Fruit fly (Drosophila melanogaster) whole organism, embryonic: ENCODE results near the gene CG13309.
A peak's percentile ranks its signal among the peaks of the same experiment; 100 is the strongest.

Experiments used
- C15 ChIP-seq: fragments of 200-800 bp; sonication (Bioruptor generic); IDR thresholded peaks from 3 replicates; pipeline ENCODE4 v1.3.6; 2022; ENCODE audit warnings: missing biosample characterization, missing genetic modification characterization
- CG1024 ChIP-seq: fragments of 200-800 bp; sonication (Bioruptor generic); IDR thresholded peaks from 2 replicates; pipeline ENCODE4 v1.3.6; 2022; ENCODE audit warnings: missing biosample characterization, missing genetic modification characterization
- CG10274 ChIP-seq: fragments of 200-800 bp; sonication (Bioruptor generic); optimal IDR thresholded peaks from 3 replicates; lab custom pipeline; 2017; ENCODE audit warnings: missing biosample characterization, mild to moderate bottlenecking, missing genetic modification characterization
- CG10431 ChIP-seq: fragments of 200-800 bp; sonication (Bioruptor generic); optimal IDR thresholded peaks from 3 replicates; lab custom pipeline; 2018; ENCODE audit warnings: missing biosample characterization, mild to moderate bottlenecking, missing genetic modification characterization
- CG10959 ChIP-seq: fragments of 200-800 bp; sonication (Bioruptor generic); IDR thresholded peaks from 2 replicates; pipeline ENCODE4 v1.3.6; 2022; ENCODE audit warnings: missing biosample characterization, missing genetic modification characterization
- CG11695 ChIP-seq: fragments of 200-800 bp; sonication (Bioruptor generic); IDR thresholded peaks from 3 replicates; pipeline ENCODE4 v1.3.6; 2022; ENCODE audit warnings: missing biosample characterization, missing genetic modification characterization
- CG11723 ChIP-seq: fragments of 200-800 bp; sonication (Bioruptor generic); optimal IDR thresholded peaks from 2 replicates; lab custom pipeline; 2017; ENCODE audit warnings: missing biosample characterization, mild to moderate bottlenecking, missing genetic modification characterization
- CG13287 ChIP-seq: fragments of 200-800 bp; sonication (Bioruptor generic); IDR thresholded peaks from 2 replicates; pipeline ENCODE4 v1.3.6; 2022; ENCODE audit warnings: missing biosample characterization, missing genetic modification characterization; ENCODE audit not compliant: partially characterized antibody
- CG14860 ChIP-seq: fragments of 200-800 bp; sonication (Bioruptor generic); IDR thresholded peaks from 3 replicates; pipeline ENCODE4 v1.3.6; 2022; ENCODE audit warnings: missing biosample characterization, missing genetic modification characterization; ENCODE audit not compliant: partially characterized antibody
- CG18764 ChIP-seq: fragments of 200-800 bp; sonication (Bioruptor generic); optimal IDR thresholded peaks from 3 replicates; lab custom pipeline; 2016; ENCODE audit warnings: missing biosample characterization, missing genetic modification characterization
- CG2202 ChIP-seq: fragments of 200-800 bp; sonication (Bioruptor generic); optimal IDR thresholded peaks from 2 replicates; lab custom pipeline; 2018; ENCODE audit warnings: missing biosample characterization, mild to moderate bottlenecking, missing genetic modification characterization
- CG34376 ChIP-seq: fragments of 200-800 bp; sonication (Bioruptor generic); optimal IDR thresholded peaks from 2 replicates; lab custom pipeline; 2018; ENCODE audit warnings: missing biosample characterization, mild to moderate bottlenecking, missing genetic modification characterization
- CG3995 ChIP-seq: fragments of 200-800 bp; sonication (Bioruptor generic); optimal IDR thresholded peaks from 3 replicates; lab custom pipeline; 2016; ENCODE audit warnings: missing biosample characterization, missing genetic modification characterization
- CG4424 ChIP-seq: fragments of 200-800 bp; sonication (Bioruptor generic); optimal IDR thresholded peaks from 3 replicates; lab custom pipeline; 2016; ENCODE audit warnings: missing biosample characterization, missing genetic modification characterization
- CG4820 ChIP-seq: fragments of 200-800 bp; sonication (Bioruptor generic); optimal IDR thresholded peaks from 3 replicates; lab custom pipeline; 2016; ENCODE audit warnings: missing biosample characterization, missing genetic modification characterization
- CG5180 ChIP-seq: fragments of 200-800 bp; sonication (Bioruptor generic); optimal IDR thresholded peaks from 3 replicates; lab custom pipeline; 2017; ENCODE audit warnings: missing biosample characterization, missing genetic modification characterization, mild to moderate bottlenecking, moderate library complexity, missing genetic modification reagents
- CG6854 ChIP-seq: fragments of 200-800 bp; sonication (Bioruptor generic); optimal IDR thresholded peaks from 3 replicates; lab custom pipeline; 2017; ENCODE audit warnings: missing biosample characterization, mild to moderate bottlenecking, missing genetic modification characterization
- CG8290 ChIP-seq, 3 experiments: fragments of 200-800 bp; sonication (Bioruptor generic); optimal IDR thresholded peaks; 2 replicates each; lab custom pipeline; 2016 to 2019; ENCODE audit warnings: missing biosample characterization in 3 of 3, missing genetic modification characterization in 3 of 3, mild to moderate bottlenecking in 2 of 3, moderate library complexity in 1 of 3
- Chrac-16 ChIP-seq: fragments of 200-800 bp; sonication (Bioruptor generic); optimal IDR thresholded peaks from 3 replicates; lab custom pipeline; 2016; ENCODE audit warnings: missing biosample characterization, missing genetic modification characterization
- D ChIP-seq, 2 experiments: fragments of 200-800 bp in 1 of 2; fragments of >200 bp in 1 of 2; sonication (Bioruptor generic) in 1 of 2; optimal IDR thresholded peaks; 2 replicates in 1 of 2; 3 replicates in 1 of 2; lab custom pipeline; 2017; ENCODE audit warnings: mild to moderate bottlenecking in 1 of 2, missing biosample characterization in 1 of 2, missing genetic modification characterization in 1 of 2, missing genetic modification reagents in 1 of 2
- Doc2 ChIP-seq: fragments of 200-800 bp; sonication (Bioruptor generic); IDR thresholded peaks from 2 replicates; pipeline ENCODE4 v1.3.6; 2022; ENCODE audit warnings: missing biosample characterization, missing genetic modification characterization
- Dp ChIP-seq: fragments of 200-800 bp; sonication (Bioruptor generic); optimal IDR thresholded peaks from 2 replicates; lab custom pipeline; 2018; ENCODE audit warnings: missing biosample characterization, mild to moderate bottlenecking, missing genetic modification characterization, moderate library complexity
- GATAe ChIP-seq: fragments of 200-800 bp; sonication (Bioruptor generic); conservative IDR thresholded peaks from 2 replicates; pipeline ENCODE4 v1.3.6; 2022; ENCODE audit warnings: missing biosample characterization, missing genetic modification characterization
- Gsc ChIP-seq: fragments of 200-800 bp; sonication (Bioruptor generic); IDR thresholded peaks from 2 replicates; pipeline ENCODE4 v1.3.6; 2022; ENCODE audit warnings: missing biosample characterization, missing genetic modification characterization
- HLH4C ChIP-seq: fragments of 200-800 bp; sonication (Bioruptor generic); IDR thresholded peaks from 3 replicates; pipeline ENCODE4 v1.3.6; 2022; ENCODE audit warnings: missing biosample characterization, missing genetic modification characterization; ENCODE audit not compliant: partially characterized antibody
- Myb ChIP-seq: fragments of 200-800 bp; sonication (Bioruptor generic); optimal IDR thresholded peaks from 2 replicates; lab custom pipeline; 2016; ENCODE audit warnings: missing biosample characterization, missing genetic modification characterization
- Neu2 ChIP-seq: fragments of 200-800 bp; sonication (Bioruptor generic); optimal IDR thresholded peaks from 3 replicates; lab custom pipeline; 2016; ENCODE audit warnings: missing biosample characterization, missing genetic modification characterization, borderline replicate concordance
- Ssrp ChIP-seq: fragments of 200-800 bp; sonication (Bioruptor generic); optimal IDR thresholded peaks from 2 replicates; lab custom pipeline; 2018; ENCODE audit warnings: missing biosample characterization, mild to moderate bottlenecking, missing genetic modification characterization, moderate library complexity
- Taf1 ChIP-seq: fragments of 200-800 bp; sonication (Bioruptor generic); IDR thresholded peaks from 2 replicates; pipeline ENCODE4 v1.3.6; 2022; ENCODE audit warnings: missing biosample characterization, missing genetic modification characterization
- ab ChIP-seq: fragments of 200-800 bp; sonication (Bioruptor generic); optimal IDR thresholded peaks from 2 replicates; lab custom pipeline; 2016; ENCODE audit warnings: missing biosample characterization, missing genetic modification characterization
- abd-A ChIP-seq: fragments of 200-800 bp; sonication (Bioruptor generic); optimal IDR thresholded peaks from 3 replicates; lab custom pipeline; 2019; ENCODE audit warnings: missing biosample characterization, mild to moderate bottlenecking, missing genetic modification characterization, moderate library complexity
- ara ChIP-seq: fragments of 200-800 bp; sonication (Bioruptor generic); IDR thresholded peaks from 2 replicates; pipeline ENCODE4 v1.3.6; 2022; ENCODE audit warnings: missing biosample characterization, missing genetic modification characterization
- bbx ChIP-seq: fragments of 200-800 bp; sonication (Bioruptor generic); IDR thresholded peaks from 2 replicates; pipeline ENCODE4 v1.3.6; 2022; ENCODE audit warnings: missing biosample characterization, missing genetic modification characterization; ENCODE audit not compliant: partially characterized antibody
- corto ChIP-seq: fragments of 200-800 bp; sonication (Bioruptor generic); optimal IDR thresholded peaks from 2 replicates; lab custom pipeline; 2016; ENCODE audit warnings: missing biosample characterization, mild to moderate bottlenecking, missing genetic modification characterization, moderate library complexity
- dan ChIP-seq: fragments of 200-800 bp; sonication (Bioruptor generic); IDR thresholded peaks from 2 replicates; pipeline ENCODE4 v1.3.6; 2022; ENCODE audit warnings: missing biosample characterization, missing genetic modification characterization
- emc ChIP-seq: fragments of 200-800 bp; sonication (Bioruptor generic); optimal IDR thresholded peaks from 2 replicates; lab custom pipeline; 2016; ENCODE audit warnings: missing biosample characterization, missing genetic modification characterization
- gcm2 ChIP-seq: fragments of 200-800 bp; sonication (Bioruptor generic); optimal IDR thresholded peaks from 2 replicates; lab custom pipeline; 2016; ENCODE audit warnings: missing biosample characterization, missing genetic modification characterization
- hbn ChIP-seq: fragments of 200-800 bp; sonication (Bioruptor generic); IDR thresholded peaks from 2 replicates; pipeline ENCODE4 v1.3.6; 2022; ENCODE audit warnings: missing biosample characterization, missing genetic modification characterization; ENCODE audit not compliant: partially characterized antibody
- lab ChIP-seq: fragments of 200-800 bp; sonication (Bioruptor generic); optimal IDR thresholded peaks from 3 replicates; lab custom pipeline; 2017; ENCODE audit warnings: missing biosample characterization, missing genetic modification characterization, mild to moderate bottlenecking, moderate library complexity, missing genetic modification reagents
- oc ChIP-seq: fragments of 200-800 bp; sonication (Bioruptor generic); optimal IDR thresholded peaks from 2 replicates; lab custom pipeline; 2018; ENCODE audit warnings: missing biosample characterization, mild to moderate bottlenecking, missing genetic modification characterization, moderate library complexity
- pita ChIP-seq: fragments of 200-800 bp; sonication (Bioruptor generic); optimal IDR thresholded peaks from 2 replicates; lab custom pipeline; 2017; ENCODE audit warnings: missing biosample characterization, mild to moderate bottlenecking, missing genetic modification characterization
- sc ChIP-seq, 3 experiments: fragments of >200 bp in 2 of 3; fragments of 200-800 bp in 1 of 3; sonication (Bioruptor generic) in 1 of 3; optimal IDR thresholded peaks; 2 replicates in 2 of 3; 3 replicates in 1 of 3; lab custom pipeline; 2017; ENCODE audit warnings: mild to moderate bottlenecking in 1 of 3, missing biosample characterization in 1 of 3, missing genetic modification characterization in 1 of 3, missing genetic modification reagents in 1 of 3
- sisA ChIP-seq: fragments of 200-800 bp; sonication (Bioruptor generic); IDR thresholded peaks from 2 replicates; pipeline ENCODE4 v1.3.6; 2022; ENCODE audit warnings: missing biosample characterization, missing genetic modification characterization
- sob ChIP-seq: fragments of 200-800 bp; sonication (Bioruptor generic); IDR thresholded peaks from 2 replicates; pipeline ENCODE4 v1.3.6; 2022; ENCODE audit warnings: missing biosample characterization, missing genetic modification characterization
- vvl ChIP-seq: fragments of 200-800 bp; sonication (Bioruptor generic); IDR thresholded peaks from 2 replicates; pipeline ENCODE4 v1.3.6; 2022; ENCODE audit warnings: missing biosample characterization, missing genetic modification characterization
- wdn ChIP-seq: fragments of 200-800 bp; sonication (Bioruptor generic); IDR thresholded peaks from 2 replicates; pipeline ENCODE4 v1.3.6; 2022; ENCODE audit warnings: missing biosample characterization, missing genetic modification characterization
- zen2 ChIP-seq: fragments of 200-800 bp; sonication (Bioruptor generic); IDR thresholded peaks from 3 replicates; pipeline ENCODE4 v1.3.6; 2022; ENCODE audit warnings: missing biosample characterization, missing genetic modification characterization; ENCODE audit not compliant: partially characterized antibody
- zfh1 ChIP-seq: fragments of 200-800 bp; sonication (Bioruptor generic); IDR thresholded peaks from 3 replicates; pipeline ENCODE4 v1.3.6; 2022; ENCODE audit warnings: missing biosample characterization, missing genetic modification characterization

Gene CG13309

DNA sequence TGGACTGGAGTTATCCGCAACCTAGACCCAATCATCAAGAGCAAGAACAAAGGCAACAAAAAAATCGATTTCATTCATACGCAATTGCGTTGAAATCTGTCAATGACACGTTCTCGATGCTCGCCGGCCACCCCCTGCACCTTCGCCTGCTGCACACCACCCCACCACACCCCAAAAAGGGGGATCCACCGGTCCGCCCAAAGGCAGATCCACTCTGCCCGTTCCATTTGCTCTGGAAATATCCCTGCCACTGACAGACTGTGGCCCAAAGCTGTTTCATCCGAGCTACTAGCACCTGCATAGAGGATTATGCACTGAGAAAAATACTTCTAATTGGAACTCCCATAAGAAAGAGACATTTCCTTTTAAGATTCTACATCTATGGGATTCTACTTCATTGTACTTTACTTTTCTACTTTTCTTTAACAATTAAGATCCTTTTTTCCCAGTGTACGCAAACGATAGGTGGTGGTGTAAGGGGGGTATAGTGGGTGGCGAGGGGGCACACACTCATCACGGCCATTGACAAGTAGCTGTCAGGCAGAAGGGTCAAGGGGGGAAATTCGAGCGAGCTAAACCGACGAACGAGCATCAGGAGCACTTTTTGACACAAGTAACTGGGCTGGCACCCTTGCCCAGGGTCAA is 13.7 kb downstream of the CG13309 start (continued):
- no peak for TF ChIP-seq wdn
- TF ChIP-seq C15 (GFP tag; lab: Robert Waterston, UW), result no peak
- TF ChIP-seq CG3995 (GFP tag; lab: Kevin White, UChicago), result no peak
- 0 out of 3 replicates have a peak, but pooled peaks have one; percentile 19 for TF ChIP-seq CG11695 (GFP tag; lab: Robert Waterston, UW)
- no peak for TF ChIP-seq bbx (GFP tag; lab: Robert Waterston, UW)
- TF ChIP-seq CG4424 (GFP tag; lab: Kevin White, UChicago), result peak; percentile 31
- peak; percentile 7 for TF ChIP-seq Chrac-16
- TF ChIP-seq sisA, result peak; percentile 75
- TF ChIP-seq Gsc (GFP tag; lab: Robert Waterston, UW), result no peak
- no peak for TF ChIP-seq Dp (GFP tag; lab: Kevin White, UChicago)
- TF ChIP-seq gcm2, result no peak
- 0 out of 2 replicates have a peak, but pooled peaks have one; percentile 48 for TF ChIP-seq sob
- TF ChIP-seq zen2, result no peak
- no peak for TF ChIP-seq sc (optimal IDR thresholded peaks at IDR 0.05; lab: Kevin White, UChicago)
- peak; percentile 49 for TF ChIP-seq sc (GFP tag; optimal IDR thresholded peaks at IDR 0.05; lab: Kevin White, UChicago)
- TF ChIP-seq Myb, result no peak
- TF ChIP-seq CG10274 (GFP tag; lab: Kevin White, UChicago), result no peak
- TF ChIP-seq CG2202 (tag; lab: Kevin White, UChicago), result peak; percentile 37
- TF ChIP-seq dan, result no peak
- TF ChIP-seq pita (GFP tag; lab: Kevin White, UChicago), result no peak
- no peak for TF ChIP-seq Doc2 (GFP tag; lab: Robert Waterston, UW)
- TF ChIP-seq Taf1 (GFP tag; lab: Robert Waterston, UW), result no peak
- TF ChIP-seq hbn (GFP tag; lab: Robert Waterston, UW), result no peak
- no peak for TF ChIP-seq ab
- TF ChIP-seq CG4820 (GFP tag; lab: Kevin White, UChicago), result peak; percentile 36
- no peak for TF ChIP-seq CG5180 (GFP tag; lab: Kevin White, UChicago)
- TF ChIP-seq CG18764 (GFP tag; lab: Kevin White, UChicago), result no peak
- TF ChIP-seq CG11723 (GFP tag; lab: Kevin White, UChicago), result no peak
- peak; percentile 41; the same call in 1 of the 2 replicates for TF ChIP-seq CG10959 (GFP tag; lab: Robert Waterston, UW)
- peak; percentile 50 for TF ChIP-seq ara (GFP tag; lab: Robert Waterston, UW)
- TF ChIP-seq D (optimal IDR thresholded peaks at IDR 0.05; lab: Kevin White, UChicago), result no peak
- peak; percentile 45 for TF ChIP-seq D (GFP tag; optimal IDR thresholded peaks at IDR 0.05; lab: Kevin White, UChicago)
- TF ChIP-seq oc (tag; lab: Kevin White, UChicago), result peak; percentile 15
- no peak for TF ChIP-seq CG10431 (GFP tag; lab: Kevin White, UChicago)
- TF ChIP-seq CG6854, result no peak
- TF ChIP-seq emc (GFP tag; lab: Kevin White, UChicago), result no peak
- TF ChIP-seq corto (GFP tag; lab: Kevin White, UChicago), result no peak
- no peak for TF ChIP-seq CG34376 (GFP tag; lab: Kevin White, UChicago)
- TF ChIP-seq abd-A (tag; lab: Kevin White, UChicago), result no peak
- no peak for TF ChIP-seq CG14860 (GFP tag; lab: Robert Waterston, UW)
- TF ChIP-seq zfh1 (GFP tag; lab: Robert Waterston, UW), result peak; percentile 65; the same call in 2 of the 3 replicates
- TF ChIP-seq CG1024 (GFP tag; lab: Robert Waterston, UW), result 0 out of 2 replicates have a peak, but pooled peaks have one; percentile 18
- TF ChIP-seq CG13287 (GFP tag; lab: Robert Waterston, UW), result no peak
- TF ChIP-seq lab (GFP tag; lab: Kevin White, UChicago), result peak; percentile 55
- peak; percentile 57 for TF ChIP-seq Ssrp (tag; lab: Kevin White, UChicago)
- TF ChIP-seq CG8290 (GFP tag; optimal IDR thresholded peaks at IDR 0.05; lab: Kevin White, UChicago), result no peak
- TF ChIP-seq CG8290 (tag; optimal IDR thresholded peaks at IDR 0.05; lab: Kevin White, UChicago), result peak in 1 of 2 experiments; percentile 46
- TF ChIP-seq GATAe (GFP tag; lab: Robert Waterston, UW), result no peak
- no peak for TF ChIP-seq Neu2 (GFP tag; lab: Kevin White, UChicago)
- TF ChIP-seq HLH4C (GFP tag; lab: Robert Waterston, UW), result no peak
- TF ChIP-seq vvl (GFP tag; lab: Robert Waterston, UW), result peak; percentile 55
